Worm (Caenorhabditis elegans) whole organism, late embryonic: ENCODE data around the gene T01D1.4.
A peak's percentile ranks its signal among the peaks of the same experiment; 100 is the strongest.

Experiments
- C08G9.2 ChIP-seq: sonication (generic microtip); optimal IDR thresholded peaks from 2 replicates; lab custom pipeline; 2016; ENCODE audit warnings: mild to moderate bottlenecking, missing genetic modification characterization, moderate library complexity, missing compliant biosample characterization
- C38D4.7 ChIP-seq: fragments of 200-800 bp; sonication (Bioruptor generic); optimal IDR thresholded peaks from 2 replicates; lab custom pipeline; 2018; ENCODE audit warnings: mild to moderate bottlenecking, missing genetic modification characterization, moderate library complexity, missing compliant biosample characterization
- K02D7.2 ChIP-seq: sonication (generic microtip); optimal IDR thresholded peaks from 2 replicates; lab custom pipeline; 2017; ENCODE audit warnings: mild to moderate bottlenecking, missing genetic modification characterization, missing compliant biosample characterization
- K09A11.1 ChIP-seq: sonication (generic microtip); optimal IDR thresholded peaks from 2 replicates; lab custom pipeline; 2017; ENCODE audit warnings: antibody characterized with exemption, mild to moderate bottlenecking, missing genetic modification characterization, missing compliant biosample characterization; ENCODE audit not compliant: insufficient read depth
- T23F11.4 ChIP-seq: fragments of 200-800 bp; sonication (Bioruptor generic); optimal IDR thresholded peaks from 2 replicates; lab custom pipeline; 2018; ENCODE audit warnings: mild to moderate bottlenecking, missing genetic modification characterization, missing compliant biosample characterization
- Y22D7AL.16 ChIP-seq: sonication (generic microtip); optimal IDR thresholded peaks from 2 replicates; lab custom pipeline; 2016; ENCODE audit warnings: missing genetic modification characterization, missing compliant biosample characterization
- ahr-1 ChIP-seq: sonication (generic microtip); optimal IDR thresholded peaks from 2 replicates; lab custom pipeline; 2016; ENCODE audit warnings: missing genetic modification characterization, missing compliant biosample characterization
- ama-1 ChIP-seq: fragments of 150-350 bp; optimal IDR thresholded peaks from 2 replicates; lab custom pipeline; 2014
- ceh-18 ChIP-seq: sonication (generic microtip); optimal IDR thresholded peaks from 2 replicates; lab custom pipeline; 2016; ENCODE audit warnings: missing genetic modification characterization, missing compliant biosample characterization
- ceh-2 ChIP-seq: sonication (generic microtip); optimal IDR thresholded peaks from 2 replicates; lab custom pipeline; 2016; ENCODE audit warnings: missing genotype, missing genetic modification characterization, missing compliant biosample characterization
- ceh-31 ChIP-seq: sonication (generic microtip); optimal IDR thresholded peaks from 2 replicates; lab custom pipeline; 2016; ENCODE audit warnings: missing genetic modification characterization, missing compliant biosample characterization
- ceh-34 ChIP-seq: sonication (generic microtip); optimal IDR thresholded peaks from 2 replicates; lab custom pipeline; 2016; ENCODE audit warnings: mild to moderate bottlenecking, missing genetic modification characterization, missing compliant biosample characterization
- ceh-45 ChIP-seq: fragments of 200-800 bp; sonication (Bioruptor generic); IDR thresholded peaks from 2 replicates; pipeline ENCODE4 v1.3.6; 2022; ENCODE audit warnings: missing genetic modification reagents, missing genetic modification characterization, missing compliant biosample characterization
- ceh-6 ChIP-seq: fragments of 200-800 bp; sonication (Bioruptor generic); optimal IDR thresholded peaks from 2 replicates; lab custom pipeline; 2018; ENCODE audit warnings: mild to moderate bottlenecking, missing genetic modification characterization, missing compliant biosample characterization
- dmd-4 ChIP-seq: sonication (generic microtip); optimal IDR thresholded peaks from 2 replicates; lab custom pipeline; 2016; ENCODE audit warnings: borderline replicate concordance, missing genetic modification characterization, missing compliant biosample characterization
- elt-2 ChIP-seq: sonication (generic microtip); optimal IDR thresholded peaks from 2 replicates; lab custom pipeline; 2016; ENCODE audit warnings: missing genetic modification reagents, missing genetic modification characterization, missing compliant biosample characterization
- ets-4 ChIP-seq: sonication (generic microtip); optimal IDR thresholded peaks from 2 replicates; lab custom pipeline; 2016; ENCODE audit warnings: missing genetic modification characterization, missing compliant biosample characterization
- eyg-1 ChIP-seq: sonication (generic microtip); optimal IDR thresholded peaks from 2 replicates; lab custom pipeline; 2016; ENCODE audit warnings: missing genotype, missing genetic modification characterization, missing compliant biosample characterization
- fkh-6 ChIP-seq: sonication (generic microtip); optimal IDR thresholded peaks from 2 replicates; lab custom pipeline; 2016; ENCODE audit warnings: missing genetic modification characterization, missing compliant biosample characterization
- gmeb-2 ChIP-seq: sonication (generic microtip); optimal IDR thresholded peaks from 2 replicates; lab custom pipeline; 2016; ENCODE audit warnings: missing genetic modification characterization, inconsistent platforms, missing compliant biosample characterization
- hlh-15 ChIP-seq: sonication (generic microtip); optimal IDR thresholded peaks from 2 replicates; lab custom pipeline; 2016; ENCODE audit warnings: missing genetic modification characterization, missing compliant biosample characterization
- hlh-30 ChIP-seq: sonication (generic microtip); optimal IDR thresholded peaks from 2 replicates; lab custom pipeline; 2017; ENCODE audit warnings: antibody characterized with exemption, missing genetic modification characterization, missing compliant biosample characterization; ENCODE audit not compliant: insufficient read depth
- lin-11 ChIP-seq: fragments of 200-800 bp; sonication (Bioruptor generic); optimal IDR thresholded peaks from 2 replicates; lab custom pipeline; 2018; ENCODE audit warnings: mild to moderate bottlenecking, missing genetic modification characterization, missing compliant biosample characterization
- madf-2 ChIP-seq: sonication (generic microtip); optimal IDR thresholded peaks from 2 replicates; lab custom pipeline; 2017; ENCODE audit warnings: missing genetic modification characterization, missing compliant biosample characterization
- nfya-1 ChIP-seq: sonication (generic microtip); optimal IDR thresholded peaks from 2 replicates; lab custom pipeline; 2017; ENCODE audit warnings: missing genetic modification characterization, mild to moderate bottlenecking, missing compliant biosample characterization, antibody characterized with exemption, moderate library complexity
- nhr-11 ChIP-seq: fragments of 150-350 bp; optimal IDR thresholded peaks from 2 replicates; lab custom pipeline; 2014; ENCODE audit warnings: missing biosample characterization, missing genetic modification characterization
- pag-3 ChIP-seq: sonication (generic microtip); optimal IDR thresholded peaks from 2 replicates; lab custom pipeline; 2016; ENCODE audit warnings: missing compliant biosample characterization, missing genetic modification characterization, borderline replicate concordance
- pax-1 ChIP-seq: fragments of 150-350 bp; optimal IDR thresholded peaks from 2 replicates; lab custom pipeline; 2014; ENCODE audit warnings: missing biosample characterization, missing genetic modification characterization
- pha-2 ChIP-seq: sonication (generic microtip); optimal IDR thresholded peaks from 2 replicates; lab custom pipeline; 2017; ENCODE audit warnings: mild to moderate bottlenecking, missing genetic modification characterization, missing compliant biosample characterization
- ref-2 ChIP-seq: sonication (generic microtip); optimal IDR thresholded peaks from 2 replicates; lab custom pipeline; 2016; ENCODE audit warnings: missing genetic modification characterization, missing compliant biosample characterization
- sox-4 ChIP-seq: sonication (generic microtip); optimal IDR thresholded peaks from 2 replicates; lab custom pipeline; 2017; ENCODE audit warnings: mild to moderate bottlenecking, missing genetic modification characterization, inconsistent platforms, missing compliant biosample characterization
- tbx-2 ChIP-seq: sonication (generic microtip); optimal IDR thresholded peaks from 2 replicates; lab custom pipeline; 2016; ENCODE audit warnings: missing genetic modification characterization, missing compliant biosample characterization
- tbx-7 ChIP-seq: sonication (generic microtip); optimal IDR thresholded peaks from 2 replicates; lab custom pipeline; 2016; ENCODE audit warnings: missing genotype, missing genetic modification characterization, missing compliant biosample characterization
- unc-3 ChIP-seq, 2 experiments: fragments of 200-800 bp in 1 of 2; sonication (Bioruptor generic) in 1 of 2; sonication (generic microtip) in 1 of 2; conservative IDR thresholded peaks in 1 of 2; optimal IDR thresholded peaks in 1 of 2; 2 replicates each; pipeline versions ENCODE4 v1.3.6 to Lab custom; 2016 to 2022; ENCODE audit warnings: missing compliant biosample characterization in 2 of 2, missing genetic modification characterization in 2 of 2, missing genetic modification reagents in 1 of 2
- unc-42 ChIP-seq: sonication (generic microtip); optimal IDR thresholded peaks from 2 replicates; lab custom pipeline; 2016; ENCODE audit warnings: missing genotype, missing genetic modification characterization, missing compliant biosample characterization
- unc-86 ChIP-seq: sonication (generic microtip); optimal IDR thresholded peaks from 2 replicates; lab custom pipeline; 2016; ENCODE audit warnings: missing genetic modification characterization, missing compliant biosample characterization

T01D1.4 gene

DNA sequence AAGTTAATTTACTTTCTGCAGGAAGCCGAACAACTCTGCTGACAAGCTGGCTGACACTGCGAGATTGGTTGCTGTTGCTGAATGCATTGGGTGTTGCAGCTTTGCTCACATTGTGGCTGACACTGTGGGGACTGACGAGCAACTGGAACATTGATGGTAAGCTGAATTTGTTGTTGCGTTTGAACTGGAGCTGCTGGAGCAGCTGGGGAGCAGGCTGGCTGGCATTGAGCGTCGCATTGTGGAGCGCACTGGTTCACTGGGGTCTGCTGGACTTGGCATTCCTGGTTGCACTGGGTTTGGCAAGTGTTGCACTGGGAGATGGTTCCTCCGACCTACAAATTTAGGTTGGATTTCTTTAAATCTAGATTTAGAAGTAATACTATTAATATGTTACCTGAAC, 13.7 kb upstream of the T01D1.4 start:
- no peak for TF ChIP-seq tbx-2 (tag; lab: Kevin White, UChicago)
- no peak for TF ChIP-seq lin-11 (tag; lab: Kevin White, UChicago)

DNA sequence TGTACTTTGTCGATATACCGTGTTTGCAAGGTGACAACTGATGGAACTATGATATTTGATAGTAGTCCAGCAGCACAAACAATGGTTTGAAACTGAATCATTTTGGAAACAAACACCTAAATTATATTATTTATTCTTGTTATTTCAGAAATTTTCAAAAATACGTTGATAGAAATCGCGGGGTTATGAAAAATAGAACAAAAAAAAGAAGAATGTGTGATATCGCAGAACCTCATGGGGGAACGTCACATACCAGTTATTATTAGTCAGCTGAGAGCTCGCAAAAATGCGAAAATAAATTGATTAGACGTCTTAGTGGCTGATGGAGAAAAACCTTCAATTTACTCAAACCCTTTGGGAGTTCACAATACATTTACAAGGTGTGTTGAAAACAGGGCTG, 10.1 kb upstream of the T01D1.4 start, which contains the start of gene T01D1.5:
Gene T01D1.5, minus strand, starts transcription at position 101 of the 400 bp plus-strand sequence.
- TF ChIP-seq hlh-15 (tag; lab: Kevin White, UChicago): no peak
- TF ChIP-seq nfya-1: no peak
- no peak for TF ChIP-seq nhr-11 (tag; lab: Kevin White, UChicago)
- TF ChIP-seq K09A11.1 (tag; lab: Kevin White, UChicago): no peak
- no peak for TF ChIP-seq ets-4
- no peak for TF ChIP-seq tbx-2 (tag; lab: Kevin White, UChicago)
- no peak for TF ChIP-seq pha-2 (tag; lab: Kevin White, UChicago)

DNA sequence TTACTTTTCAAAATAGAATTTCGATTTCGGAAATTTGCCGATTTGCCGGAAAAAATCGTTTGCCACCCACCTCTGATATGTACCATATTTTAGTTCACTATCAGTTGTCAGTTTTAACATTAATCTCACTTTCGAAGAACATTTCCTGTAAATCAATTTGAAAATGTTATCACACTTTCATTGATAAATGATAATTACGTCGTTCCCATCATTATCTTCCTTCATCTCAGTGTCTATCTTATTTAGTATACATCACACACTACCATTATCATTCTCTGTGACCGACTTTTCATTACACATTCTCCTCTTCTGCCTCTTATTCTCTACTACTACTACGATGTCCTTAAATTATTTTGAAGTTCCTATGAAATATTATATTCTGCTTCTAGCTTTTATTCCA, 7.6 kb upstream of the T01D1.4 start, which contains the start of gene T01D1.8:
Gene T01D1.8, plus strand, starts transcription at position 236 of the 400 bp plus-strand sequence.
- TF ChIP-seq elt-2 (peak; percentile 70), C38D4.7 (GFP tag; lab: Kevin White, UChicago) (no peak)

DNA sequence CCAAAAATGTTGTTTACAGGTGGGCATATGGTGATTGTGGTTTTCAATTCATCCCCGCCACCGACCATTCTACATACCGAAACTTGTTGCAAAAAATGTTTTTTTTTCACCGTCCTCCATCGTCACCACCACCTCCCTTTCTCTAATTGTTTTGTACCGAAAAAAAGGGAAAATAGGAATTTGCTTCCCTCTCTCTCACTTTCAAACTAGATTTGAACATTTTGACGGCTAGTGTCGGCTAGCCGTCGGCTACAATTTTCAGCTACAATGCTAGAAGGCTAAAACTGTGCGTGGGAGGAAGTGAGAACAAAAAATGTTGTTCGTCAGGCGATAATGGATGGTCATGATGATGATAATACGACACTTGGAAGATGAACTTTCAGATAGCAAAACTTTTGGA, 747 bp downstream of the T01D1.4 start:
- no peak for TF ChIP-seq ama-1 (lab: Kevin White, UChicago)
- TF ChIP-seq T23F11.4: no peak
- no peak for TF ChIP-seq K09A11.1 (tag; lab: Kevin White, UChicago)
- no peak for TF ChIP-seq hlh-30 (tag; lab: Kevin White, UChicago)

DNA sequence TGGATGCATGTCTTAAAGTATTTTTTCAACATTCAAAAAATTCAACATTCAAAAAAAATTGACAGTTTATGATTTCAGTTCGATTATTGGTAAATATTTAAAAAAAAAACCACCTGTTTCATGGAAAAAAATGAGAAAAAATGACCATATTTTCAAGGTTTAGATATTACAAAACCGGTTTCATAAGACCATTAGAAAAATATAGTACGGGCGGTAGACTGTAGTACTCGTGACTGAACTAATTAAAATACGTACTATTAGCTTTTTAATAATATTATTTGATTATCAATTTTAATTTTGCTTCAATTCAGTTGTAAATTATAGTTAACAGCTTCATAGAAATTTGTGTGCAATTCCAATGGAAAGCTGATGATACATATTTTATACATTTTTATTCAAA, 2.3 kb downstream of the T01D1.4 start:
- no peak for TF ChIP-seq ets-4
- no peak for TF ChIP-seq ceh-45
- TF ChIP-seq madf-2: no peak
- no peak for TF ChIP-seq ceh-2
- no peak for TF ChIP-seq pax-1 (tag; lab: Kevin White, UChicago)
- TF ChIP-seq gmeb-2 (tag; lab: Kevin White, UChicago): no peak
- no peak for TF ChIP-seq ceh-31 (tag; lab: Kevin White, UChicago)
- TF ChIP-seq ahr-1: no peak
- no peak for TF ChIP-seq hlh-30 (tag; lab: Kevin White, UChicago)
- no peak for TF ChIP-seq fkh-6 (tag; lab: Kevin White, UChicago)
- no peak for TF ChIP-seq T23F11.4
- no peak for TF ChIP-seq pha-2 (tag; lab: Kevin White, UChicago)
- TF ChIP-seq ceh-34 (tag; lab: Kevin White, UChicago): no peak
- TF ChIP-seq C08G9.2 (tag; lab: Kevin White, UChicago): no peak
- TF ChIP-seq unc-42 (tag; lab: Kevin White, UChicago): no peak
- TF ChIP-seq K02D7.2: no peak
- no peak for TF ChIP-seq lin-11 (tag; lab: Kevin White, UChicago)

DNA sequence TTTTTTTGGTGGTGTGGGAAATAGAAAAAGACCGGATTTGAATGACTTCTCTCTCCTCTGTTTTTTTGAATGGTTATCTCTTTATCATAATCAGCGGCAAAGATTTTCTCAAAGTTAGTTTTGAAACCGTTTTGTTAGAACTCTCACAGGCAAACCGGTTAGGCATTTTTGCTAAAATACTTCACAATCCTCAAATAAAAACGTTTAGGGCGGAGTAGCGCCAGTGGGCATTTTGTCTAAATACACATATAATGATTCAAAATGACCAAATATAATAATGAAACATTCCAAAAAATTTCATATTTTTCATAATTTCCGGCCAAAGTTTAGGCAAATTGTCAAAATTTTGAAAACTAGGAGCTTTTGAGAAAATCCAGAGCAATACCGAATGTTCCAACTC, 3.0 kb downstream of the T01D1.4 start, which contains the start of gene T01D1.3:
Gene T01D1.3, minus strand, starts transcription at position 101 of the 400 bp plus-strand sequence.
- TF ChIP-seq pag-3 (tag; lab: Kevin White, UChicago) (no peak), gmeb-2 (tag; lab: Kevin White, UChicago) (no peak), ref-2 (no peak), pha-2 (tag; lab: Kevin White, UChicago) (no peak), eyg-1 (no peak), Y22D7AL.16 (no peak), unc-3 (GFP tag; conservative IDR thresholded peaks at IDR 0.05; lab: Robert Waterston, UW) (no peak), unc-3 (tag; optimal IDR thresholded peaks at IDR 0.05; lab: Kevin White, UChicago) (no peak), ama-1 (lab: Kevin White, UChicago) (no peak), ceh-6 (GFP tag; lab: Kevin White, UChicago) (no peak), ahr-1 (no peak), dmd-4 (tag; lab: Kevin White, UChicago) (no peak), sox-4 (no peak), K09A11.1 (tag; lab: Kevin White, UChicago) (no peak), unc-86 (tag; lab: Kevin White, UChicago) (no peak), C08G9.2 (tag; lab: Kevin White, UChicago) (no peak), tbx-7 (tag; lab: Kevin White, UChicago) (no peak), ceh-18 (tag; lab: Kevin White, UChicago) (no peak)
- TF ChIP-seq, all 69 proteins: peak for 0
